Fruit fly (Drosophila melanogaster) whole organism, prepupa: Measurements from ENCODE around the gene CG11723.
A peak's percentile ranks its signal among the peaks of the same experiment; 100 is the strongest.

Experiments used
- Blimp-1 ChIP-seq: fragments of 200-800 bp; sonication (Bioruptor generic); optimal IDR thresholded peaks from 3 replicates; lab custom pipeline; 2017; ENCODE audit warnings: missing biosample characterization, missing genetic modification characterization, mild to moderate bottlenecking, moderate library complexity, missing genetic modification reagents
- CG10631 ChIP-seq: fragments of 200-800 bp; sonication (Bioruptor generic); optimal IDR thresholded peaks from 2 replicates; lab custom pipeline; 2016; ENCODE audit warnings: missing biosample characterization, missing genetic modification characterization
- CG10669 ChIP-seq: fragments of 200-800 bp; sonication (Bioruptor generic); optimal IDR thresholded peaks from 3 replicates; lab custom pipeline; 2018; ENCODE audit warnings: missing biosample characterization, mild to moderate bottlenecking, missing genetic modification characterization, moderate library complexity
- CG11294 ChIP-seq: fragments of 200-800 bp; sonication (Bioruptor generic); IDR thresholded peaks from 2 replicates; pipeline ENCODE4 v1.3.6; 2022; ENCODE audit warnings: missing biosample characterization, missing genetic modification characterization
- CG11762 ChIP-seq: fragments of 200-800 bp; sonication (Bioruptor generic); optimal IDR thresholded peaks from 3 replicates; lab custom pipeline; 2016; ENCODE audit warnings: missing biosample characterization, missing genetic modification characterization; ENCODE audit not compliant: insufficient read depth
- CG11902 ChIP-seq: fragments of 200-800 bp; sonication (Bioruptor generic); optimal IDR thresholded peaks from 3 replicates; lab custom pipeline; 2016; ENCODE audit warnings: missing biosample characterization, missing genetic modification characterization
- CG1621 ChIP-seq: fragments of 200-800 bp; sonication (Bioruptor generic); optimal IDR thresholded peaks from 3 replicates; lab custom pipeline; 2018; ENCODE audit warnings: missing biosample characterization, mild to moderate bottlenecking, missing genetic modification characterization
- CG16779 ChIP-seq: fragments of 200-800 bp; sonication (Bioruptor generic); optimal IDR thresholded peaks from 3 replicates; lab custom pipeline; 2017; ENCODE audit warnings: missing biosample characterization, mild to moderate bottlenecking, missing genetic modification characterization
- CG31627 ChIP-seq: fragments of 200-800 bp; sonication (Bioruptor generic); optimal IDR thresholded peaks from 3 replicates; lab custom pipeline; 2016; ENCODE audit warnings: missing biosample characterization, missing genetic modification characterization
- CG32006 ChIP-seq: fragments of 200-800 bp; sonication (Bioruptor generic); optimal IDR thresholded peaks from 3 replicates; lab custom pipeline; 2017; ENCODE audit warnings: missing biosample characterization, mild to moderate bottlenecking, missing genetic modification characterization
- CG3919 ChIP-seq: fragments of 200-800 bp; sonication (Bioruptor generic); optimal IDR thresholded peaks from 3 replicates; lab custom pipeline; 2016; ENCODE audit warnings: missing biosample characterization, missing genetic modification characterization
- CG6163 ChIP-seq: fragments of 200-800 bp; sonication (Bioruptor generic); IDR thresholded peaks from 3 replicates; pipeline ENCODE4 v1.3.6; 2022; ENCODE audit warnings: missing biosample characterization, missing genetic modification characterization
- CG6276 ChIP-seq: fragments of 200-800 bp; sonication (Bioruptor generic); optimal IDR thresholded peaks from 2 replicates; lab custom pipeline; 2017; ENCODE audit warnings: missing biosample characterization, mild to moderate bottlenecking, missing genetic modification characterization
- CG6792 ChIP-seq: fragments of 200-800 bp; sonication (Bioruptor generic); optimal IDR thresholded peaks from 3 replicates; lab custom pipeline; 2016; ENCODE audit warnings: missing biosample characterization, missing genetic modification characterization
- CG6808 ChIP-seq: fragments of 200-800 bp; sonication (Bioruptor generic); optimal IDR thresholded peaks from 3 replicates; lab custom pipeline; 2017; ENCODE audit warnings: missing biosample characterization, missing genetic modification characterization, mild to moderate bottlenecking, moderate library complexity, missing genetic modification reagents
- CG6854 ChIP-seq: fragments of 200-800 bp; sonication (Bioruptor generic); optimal IDR thresholded peaks from 2 replicates; lab custom pipeline; 2017; ENCODE audit warnings: missing biosample characterization, mild to moderate bottlenecking, missing genetic modification characterization
- CG7368 ChIP-seq: fragments of 200-800 bp; sonication (Bioruptor generic); optimal IDR thresholded peaks from 3 replicates; lab custom pipeline; 2016; ENCODE audit warnings: missing biosample characterization, missing genetic modification characterization
- CG8119 ChIP-seq: fragments of 200-800 bp; sonication (Bioruptor generic); IDR thresholded peaks from 3 replicates; pipeline ENCODE4 v1.3.6; 2022; ENCODE audit warnings: missing biosample characterization, missing genetic modification characterization
- CG9139 ChIP-seq: fragments of 200-800 bp; sonication (Bioruptor generic); optimal IDR thresholded peaks from 3 replicates; lab custom pipeline; 2017; ENCODE audit warnings: missing biosample characterization, mild to moderate bottlenecking, missing genetic modification characterization
- Eip75B ChIP-seq: fragments of 200-800 bp; sonication (Bioruptor generic); optimal IDR thresholded peaks from 3 replicates; lab custom pipeline; 2016; ENCODE audit warnings: missing biosample characterization, missing genetic modification characterization
- Eip78C ChIP-seq: fragments of 200-800 bp; sonication (Bioruptor generic); peaks from one replicate; lab custom pipeline; 2016; ENCODE audit warnings: missing biosample characterization, missing genetic modification characterization
- Eip93F ChIP-seq: fragments of 200-800 bp; sonication (Bioruptor generic); optimal IDR thresholded peaks from 2 replicates; lab custom pipeline; 2016; ENCODE audit warnings: missing biosample characterization, mild to moderate bottlenecking, missing genetic modification characterization
- Ets96B ChIP-seq: fragments of 200-800 bp; optimal IDR thresholded peaks from 2 replicates; lab custom pipeline; 2019; ENCODE audit warnings: missing biosample characterization, mild to moderate bottlenecking, missing genetic modification characterization, moderate library complexity
- Gug ChIP-seq: fragments of 200-800 bp; sonication (Bioruptor generic); IDR thresholded peaks from 2 replicates; pipeline ENCODE4 v1.3.6; 2022; ENCODE audit warnings: missing biosample characterization, missing genetic modification characterization
- Met ChIP-seq: fragments of 200-800 bp; sonication (Bioruptor generic); optimal IDR thresholded peaks from 3 replicates; lab custom pipeline; 2016; ENCODE audit warnings: missing biosample characterization, missing genetic modification characterization
- OdsH ChIP-seq: fragments of 200-800 bp; sonication (Bioruptor generic); optimal IDR thresholded peaks from 3 replicates; lab custom pipeline; 2016; ENCODE audit warnings: missing biosample characterization, missing genetic modification characterization
- Smox ChIP-seq: fragments of 200-800 bp; sonication (Bioruptor generic); optimal IDR thresholded peaks from 3 replicates; lab custom pipeline; 2016; ENCODE audit warnings: missing biosample characterization, missing genetic modification characterization
- Sox102F ChIP-seq: fragments of 200-800 bp; sonication (Bioruptor generic); optimal IDR thresholded peaks from 2 replicates; lab custom pipeline; 2016; ENCODE audit warnings: missing biosample characterization, mild to moderate bottlenecking, missing genetic modification characterization
- Sox15 ChIP-seq: fragments of 200-800 bp; sonication (Bioruptor generic); optimal IDR thresholded peaks from 3 replicates; lab custom pipeline; 2016; ENCODE audit warnings: missing biosample characterization, missing genetic modification characterization
- achi ChIP-seq: fragments of 200-800 bp; sonication (Bioruptor generic); optimal IDR thresholded peaks from 3 replicates; lab custom pipeline; 2016; ENCODE audit warnings: missing biosample characterization, missing genetic modification characterization
- acj6 ChIP-seq: fragments of 200-800 bp; sonication (Bioruptor generic); optimal IDR thresholded peaks from 3 replicates; lab custom pipeline; 2016; ENCODE audit warnings: missing biosample characterization, missing genetic modification characterization
- cyc ChIP-seq: fragments of 200-800 bp; sonication (Bioruptor generic); optimal IDR thresholded peaks from 3 replicates; lab custom pipeline; 2016; ENCODE audit warnings: missing biosample characterization, missing genetic modification characterization
- dac ChIP-seq: fragments of 200-800 bp; sonication (Bioruptor generic); optimal IDR thresholded peaks from 2 replicates; lab custom pipeline; 2017; ENCODE audit warnings: missing biosample characterization, mild to moderate bottlenecking, missing genetic modification characterization
- dsx ChIP-seq: fragments of 200-800 bp; optimal IDR thresholded peaks from 3 replicates; lab custom pipeline; 2019; ENCODE audit warnings: missing biosample characterization, mild to moderate bottlenecking, missing genetic modification characterization, moderate library complexity; ENCODE audit not compliant: poor library complexity, severe bottlenecking
- eg ChIP-seq: fragments of 200-800 bp; sonication (Bioruptor generic); IDR thresholded peaks from 3 replicates; pipeline ENCODE4 v1.3.6; 2022; ENCODE audit warnings: missing biosample characterization, missing genetic modification characterization
- fd59A ChIP-seq: fragments of 200-800 bp; sonication (Bioruptor generic); optimal IDR thresholded peaks from 2 replicates; lab custom pipeline; 2017; ENCODE audit warnings: missing biosample characterization, mild to moderate bottlenecking, missing genetic modification characterization, missing genetic modification reagents
- fd85E ChIP-seq: fragments of 200-800 bp; sonication (Bioruptor generic); optimal IDR thresholded peaks from 3 replicates; lab custom pipeline; 2016; ENCODE audit warnings: missing biosample characterization, missing genetic modification characterization
- lz ChIP-seq: fragments of 200-800 bp; sonication (Bioruptor generic); optimal IDR thresholded peaks from 3 replicates; lab custom pipeline; 2016; ENCODE audit warnings: missing biosample characterization, missing genetic modification characterization
- net ChIP-seq: fragments of 200-800 bp; sonication (Bioruptor generic); optimal IDR thresholded peaks from 3 replicates; lab custom pipeline; 2016; ENCODE audit warnings: missing biosample characterization, missing genetic modification characterization
- pdm3 ChIP-seq: fragments of 200-800 bp; sonication (Bioruptor generic); optimal IDR thresholded peaks from 3 replicates; lab custom pipeline; 2016; ENCODE audit warnings: missing biosample characterization, missing genetic modification characterization
- salr ChIP-seq, 2 experiments: fragments of 200-800 bp; sonication (Bioruptor generic); optimal IDR thresholded peaks; 3 replicates each; lab custom pipeline; 2016 to 2018; ENCODE audit warnings: missing biosample characterization in 2 of 2, missing genetic modification characterization in 2 of 2, mild to moderate bottlenecking in 1 of 2
- ss ChIP-seq, 2 experiments: fragments of 200-800 bp; sonication (Bioruptor generic); optimal IDR thresholded peaks; 2 replicates in 1 of 2; 3 replicates in 1 of 2; lab custom pipeline; 2017 to 2018; ENCODE audit warnings: mild to moderate bottlenecking in 2 of 2, missing biosample characterization in 2 of 2, missing genetic modification characterization in 2 of 2, moderate library complexity in 1 of 2
- svp ChIP-seq: fragments of 200-800 bp; sonication (Bioruptor generic); peaks from one replicate; lab custom pipeline; 2016; ENCODE audit warnings: missing biosample characterization, missing genetic modification characterization
- vri ChIP-seq: fragments of 200-800 bp; sonication (Bioruptor generic); optimal IDR thresholded peaks from 3 replicates; lab custom pipeline; 2016; ENCODE audit warnings: missing biosample characterization, mild to moderate bottlenecking, missing genetic modification characterization

Gene CG11723

dm6 chr2L:2147208-2147607 lies at the start of gene CG11723, which contains the start of gene Tbcd (continued):
- no peak for TF ChIP-seq CG16779 (tag; lab: Kevin White, UChicago)
- peak; percentile 93 for TF ChIP-seq CG8119 (GFP tag; lab: Robert Waterston, UW)
- no peak for TF ChIP-seq CG6276
- TF ChIP-seq Sox15 (GFP tag; lab: Kevin White, UChicago) = peak; percentile 94
- TF ChIP-seq net (GFP tag; lab: Kevin White, UChicago) = peak; percentile 91
- peak; percentile 91 for TF ChIP-seq CG11902 (GFP tag; lab: Kevin White, UChicago)
- peak; percentile 91 for TF ChIP-seq CG11294 (GFP tag; lab: Robert Waterston, UW)

dm6 chr2L:2195328-2195727 lies 48.3 kb upstream of the CG11723 start:
- TF ChIP-seq pdm3 (GFP tag; lab: Kevin White, UChicago) = no peak
- no peak for TF ChIP-seq CG6163

dm6 chr2L:2194305-2194828 lies 47.3 kb upstream of the CG11723 start:
- TF ChIP-seq CG6854 = peak; percentile 29
- no peak for TF ChIP-seq CG11294 (GFP tag; lab: Robert Waterston, UW)
- peak; percentile 28 for TF ChIP-seq vri (GFP tag; lab: Kevin White, UChicago)
- TF ChIP-seq svp = peak; percentile 52
- no peak for TF ChIP-seq achi (GFP tag; lab: Kevin White, UChicago)
- TF ChIP-seq Blimp-1 (GFP tag; lab: Kevin White, UChicago) = peak; percentile 10
- no peak for TF ChIP-seq CG32006 (GFP tag; lab: Kevin White, UChicago)

dm6 chr2L:2193357-2193780 lies 46.3 kb upstream of the CG11723 start:
- TF ChIP-seq Eip75B (GFP tag; lab: Kevin White, UChicago) (peak; percentile 63), dac (GFP tag; lab: Kevin White, UChicago) (no peak), dsx (GFP tag; lab: Kevin White, UChicago) (peak; percentile 58), Gug (GFP tag; lab: Robert Waterston, UW) (no peak), lz (GFP tag; lab: Kevin White, UChicago) (peak; percentile 31), salr (GFP tag; optimal IDR thresholded peaks at IDR 0.05; lab: Kevin White, UChicago) (peak in 1 of 2 experiments; percentile 9), CG10631 (GFP tag; lab: Kevin White, UChicago) (no peak), Ets96B (peak; percentile 52), CG6854 (peak; percentile 77), CG7368 (GFP tag; lab: Kevin White, UChicago) (peak; percentile 56), fd59A (GFP tag; lab: Kevin White, UChicago) (peak; percentile 2), CG11762 (no peak), CG6276 (peak; percentile 61), CG9139 (GFP tag; lab: Kevin White, UChicago) (peak; percentile 74), Eip93F (GFP tag; lab: Kevin White, UChicago) (no peak), CG11294 (GFP tag; lab: Robert Waterston, UW) (no peak), CG32006 (GFP tag; lab: Kevin White, UChicago) (peak; percentile 56), ss (GFP tag; optimal IDR thresholded peaks at IDR 0.05; lab: Kevin White, UChicago) (peak; percentile 38 to 39), net (GFP tag; lab: Kevin White, UChicago) (peak; percentile 68), CG1621 (tag; lab: Kevin White, UChicago) (peak; percentile 100), Eip78C (no peak), Met (peak; percentile 61), OdsH (GFP tag; lab: Kevin White, UChicago) (no peak), cyc (GFP tag; lab: Kevin White, UChicago) (no peak), CG6792 (GFP tag; lab: Kevin White, UChicago) (peak; percentile 12), fd85E (GFP tag; lab: Kevin White, UChicago) (no peak), eg (no peak), achi (GFP tag; lab: Kevin White, UChicago) (peak; percentile 12), Blimp-1 (GFP tag; lab: Kevin White, UChicago) (peak; percentile 30), CG31627 (GFP tag; lab: Kevin White, UChicago) (no peak), Sox102F (GFP tag; lab: Kevin White, UChicago) (peak; percentile 45), CG11902 (GFP tag; lab: Kevin White, UChicago) (no peak), CG6163 (no peak), CG6808 (GFP tag; lab: Kevin White, UChicago) (peak; percentile 50), CG3919 (GFP tag; lab: Kevin White, UChicago) (peak; percentile 54), Smox (peak; percentile 40), CG10669 (GFP tag; lab: Kevin White, UChicago) (peak; percentile 2), acj6 (GFP tag; lab: Kevin White, UChicago) (peak; percentile 9)
